Fruit fly (Drosophila melanogaster) whole organism, embryonic: ENCODE results near the gene Miga.
A peak's percentile ranks its signal among the peaks of the same experiment; 100 is the strongest.

Experiments used
- Atf-2 ChIP-seq: fragments of 200-800 bp; sonication (Bioruptor generic); optimal IDR thresholded peaks from 2 replicates; lab custom pipeline; 2016; ENCODE audit warnings: missing biosample characterization, missing genetic modification characterization
- Bgb ChIP-seq: fragments of 200-800 bp; sonication (Bioruptor generic); IDR thresholded peaks from 2 replicates; pipeline ENCODE4 v1.3.6; 2022; ENCODE audit warnings: missing biosample characterization, missing genetic modification characterization; ENCODE audit not compliant: partially characterized antibody
- Blimp-1 ChIP-seq: fragments of 200-800 bp; sonication (Bioruptor generic); optimal IDR thresholded peaks from 3 replicates; lab custom pipeline; 2018; ENCODE audit warnings: missing biosample characterization, missing genetic modification characterization, mild to moderate bottlenecking, moderate library complexity, missing genetic modification reagents
- Bteb2 ChIP-seq: fragments of 200-800 bp; sonication (Bioruptor generic); optimal IDR thresholded peaks from 2 replicates; lab custom pipeline; 2016; ENCODE audit warnings: missing biosample characterization, missing genetic modification characterization
- CG10267 ChIP-seq: fragments of 200-800 bp; sonication (Bioruptor generic); optimal IDR thresholded peaks from 2 replicates; lab custom pipeline; 2018; ENCODE audit warnings: missing biosample characterization, mild to moderate bottlenecking, missing genetic modification characterization, moderate library complexity
- CG10462 ChIP-seq: fragments of 200-800 bp; sonication (Bioruptor generic); optimal IDR thresholded peaks from 2 replicates; lab custom pipeline; 2016; ENCODE audit warnings: missing biosample characterization, missing genetic modification characterization
- CG11085 ChIP-seq: fragments of 200-800 bp; sonication (Bioruptor generic); IDR thresholded peaks from 2 replicates; pipeline ENCODE4 v1.3.6; 2022; ENCODE audit warnings: missing biosample characterization, missing genetic modification characterization
- CG12219 ChIP-seq: fragments of 200-800 bp; sonication (Bioruptor generic); optimal IDR thresholded peaks from 3 replicates; lab custom pipeline; 2018; ENCODE audit warnings: missing biosample characterization, mild to moderate bottlenecking, missing genetic modification characterization
- CG17186 ChIP-seq: fragments of 200-800 bp; sonication (Bioruptor generic); optimal IDR thresholded peaks from 3 replicates; lab custom pipeline; 2017; ENCODE audit warnings: missing biosample characterization, missing genetic modification reagents, missing genetic modification characterization
- CG2202 ChIP-seq: fragments of 200-800 bp; sonication (Bioruptor generic); optimal IDR thresholded peaks from 2 replicates; lab custom pipeline; 2018; ENCODE audit warnings: missing biosample characterization, mild to moderate bottlenecking, missing genetic modification characterization
- CG3838 ChIP-seq: fragments of 200-800 bp; sonication (Bioruptor generic); optimal IDR thresholded peaks from 3 replicates; lab custom pipeline; 2016; ENCODE audit warnings: missing biosample characterization, missing genetic modification characterization
- CG4282 ChIP-seq: fragments of 200-800 bp; sonication (Bioruptor generic); optimal IDR thresholded peaks from 2 replicates; lab custom pipeline; 2016; ENCODE audit warnings: missing biosample characterization, missing genetic modification characterization
- CG5180 ChIP-seq: fragments of 200-800 bp; sonication (Bioruptor generic); optimal IDR thresholded peaks from 3 replicates; lab custom pipeline; 2017; ENCODE audit warnings: missing biosample characterization, missing genetic modification characterization, mild to moderate bottlenecking, moderate library complexity, missing genetic modification reagents
- CG5953 ChIP-seq: fragments of 200-800 bp; sonication (Bioruptor generic); IDR thresholded peaks from 2 replicates; pipeline ENCODE4 v1.3.6; 2022; ENCODE audit warnings: missing biosample characterization, missing genetic modification characterization
- CG7372 ChIP-seq: fragments of 200-800 bp; sonication (Bioruptor generic); IDR thresholded peaks from 2 replicates; pipeline ENCODE4 v1.3.6; 2022; ENCODE audit warnings: missing biosample characterization, missing genetic modification characterization
- CG7963 ChIP-seq: fragments of 200-800 bp; sonication (Bioruptor generic); IDR thresholded peaks from 3 replicates; pipeline ENCODE4 v1.3.6; 2022; ENCODE audit warnings: missing biosample characterization, missing genetic modification characterization; ENCODE audit not compliant: partially characterized antibody
- CG8290 ChIP-seq, 3 experiments: fragments of 200-800 bp; sonication (Bioruptor generic); optimal IDR thresholded peaks; 2 replicates each; lab custom pipeline; 2016 to 2019; ENCODE audit warnings: missing biosample characterization in 3 of 3, missing genetic modification characterization in 3 of 3, mild to moderate bottlenecking in 2 of 3, moderate library complexity in 1 of 3
- Dref ChIP-seq: fragments of 200-800 bp; sonication (Bioruptor generic); IDR thresholded peaks from 2 replicates; pipeline ENCODE4 v1.3.6; 2022; ENCODE audit warnings: missing biosample characterization, missing genetic modification characterization
- Elba2 ChIP-seq: fragments of 200-800 bp; sonication (Bioruptor generic); optimal IDR thresholded peaks from 3 replicates; lab custom pipeline; 2016; ENCODE audit warnings: missing biosample characterization, missing genetic modification characterization
- Gsc ChIP-seq: fragments of 200-800 bp; sonication (Bioruptor generic); IDR thresholded peaks from 2 replicates; pipeline ENCODE4 v1.3.6; 2022; ENCODE audit warnings: missing biosample characterization, missing genetic modification characterization
- H15 ChIP-seq: fragments of 200-800 bp; sonication (Bioruptor generic); IDR thresholded peaks from 3 replicates; pipeline ENCODE4 v1.3.6; 2022; ENCODE audit warnings: missing biosample characterization, missing genetic modification characterization
- HmgZ ChIP-seq: fragments of 200-800 bp; sonication (Bioruptor generic); optimal IDR thresholded peaks from 2 replicates; lab custom pipeline; 2018; ENCODE audit warnings: missing biosample characterization, mild to moderate bottlenecking, missing genetic modification characterization
- Hr39 ChIP-seq: fragments of >200 bp; optimal IDR thresholded peaks from 2 replicates; lab custom pipeline; 2017
- Max ChIP-seq: fragments of 200-800 bp; sonication (Bioruptor generic); optimal IDR thresholded peaks from 2 replicates; lab custom pipeline; 2016; ENCODE audit warnings: missing biosample characterization, mild to moderate bottlenecking, missing genetic modification characterization
- Nf-YB ChIP-seq: fragments of 200-800 bp; sonication (Bioruptor generic); optimal IDR thresholded peaks from 3 replicates; lab custom pipeline; 2019; ENCODE audit warnings: missing biosample characterization, mild to moderate bottlenecking, missing genetic modification characterization, moderate library complexity
- Nf-YC ChIP-seq: fragments of 200-800 bp; optimal IDR thresholded peaks from 3 replicates; lab custom pipeline; 2019; ENCODE audit warnings: missing biosample characterization, mild to moderate bottlenecking, missing genetic modification characterization, moderate library complexity
- Sry-β ChIP-seq: fragments of 200-800 bp; sonication (Bioruptor generic); optimal IDR thresholded peaks from 2 replicates; lab custom pipeline; 2018; ENCODE audit warnings: missing biosample characterization, mild to moderate bottlenecking, missing genetic modification characterization, moderate library complexity
- Xbp1 ChIP-seq: fragments of 200-800 bp; sonication (Bioruptor generic); optimal IDR thresholded peaks from 3 replicates; lab custom pipeline; 2016; ENCODE audit warnings: missing biosample characterization, mild to moderate bottlenecking, missing genetic modification characterization
- al ChIP-seq: fragments of 200-800 bp; sonication (Bioruptor generic); IDR thresholded peaks from 2 replicates; pipeline ENCODE4 v1.3.6; 2022; ENCODE audit warnings: missing biosample characterization, missing genetic modification characterization
- ara ChIP-seq: fragments of 200-800 bp; sonication (Bioruptor generic); IDR thresholded peaks from 2 replicates; pipeline ENCODE4 v1.3.6; 2022; ENCODE audit warnings: missing biosample characterization, missing genetic modification characterization
- az2 ChIP-seq: fragments of 200-800 bp; sonication (Bioruptor generic); optimal IDR thresholded peaks from 3 replicates; lab custom pipeline; 2016; ENCODE audit warnings: missing biosample characterization, missing genetic modification characterization
- br ChIP-seq: fragments of >200 bp; optimal IDR thresholded peaks from 2 replicates; lab custom pipeline; 2017
- cas ChIP-seq: fragments of 200-800 bp; sonication (Bioruptor generic); IDR thresholded peaks from 2 replicates; pipeline ENCODE4 v1.3.6; 2022; ENCODE audit warnings: missing biosample characterization, missing genetic modification characterization
- chif ChIP-seq, 2 experiments: fragments of 200-800 bp; sonication (Bioruptor generic); optimal IDR thresholded peaks; 3 replicates each; lab custom pipeline; 2016; ENCODE audit warnings: missing biosample characterization in 2 of 2, missing genetic modification characterization in 2 of 2
- dati ChIP-seq: fragments of 200-800 bp; sonication (Bioruptor generic); IDR thresholded peaks from 2 replicates; pipeline ENCODE4 v1.3.6; 2022; ENCODE audit warnings: missing biosample characterization, missing genetic modification characterization
- eve ChIP-seq, 2 experiments: fragments of >200 bp; optimal IDR thresholded peaks; 2 replicates each; lab custom pipeline; 2017; ENCODE audit warnings: missing biosample characterization in 2 of 2, missing genetic modification characterization in 2 of 2
- eyg ChIP-seq: fragments of 200-800 bp; sonication (Bioruptor generic); optimal IDR thresholded peaks from 3 replicates; lab custom pipeline; 2016; ENCODE audit warnings: missing biosample characterization, missing genetic modification characterization
- gsb ChIP-seq: fragments of 200-800 bp; sonication (Bioruptor generic); IDR thresholded peaks from 2 replicates; pipeline ENCODE4 v1.3.6; 2022; ENCODE audit warnings: missing biosample characterization, missing genetic modification characterization
- maf-S ChIP-seq: fragments of 200-800 bp; sonication (Bioruptor generic); optimal IDR thresholded peaks from 2 replicates; lab custom pipeline; 2016; ENCODE audit warnings: missing biosample characterization, missing genetic modification characterization
- oc ChIP-seq: fragments of 200-800 bp; sonication (Bioruptor generic); optimal IDR thresholded peaks from 2 replicates; lab custom pipeline; 2018; ENCODE audit warnings: missing biosample characterization, mild to moderate bottlenecking, missing genetic modification characterization, moderate library complexity
- pho ChIP-seq: fragments of 200-800 bp; sonication (Bioruptor generic); optimal IDR thresholded peaks from 2 replicates; lab custom pipeline; 2016; ENCODE audit warnings: missing biosample characterization, missing genetic modification characterization
- pum ChIP-seq: fragments of 200-800 bp; sonication (Bioruptor generic); optimal IDR thresholded peaks from 2 replicates; lab custom pipeline; 2016; ENCODE audit warnings: missing biosample characterization, missing genetic modification characterization
- pzg ChIP-seq: fragments of 200-800 bp; sonication (Bioruptor generic); optimal IDR thresholded peaks from 3 replicates; lab custom pipeline; 2018; ENCODE audit warnings: missing biosample characterization, mild to moderate bottlenecking, missing genetic modification characterization, moderate library complexity
- repo ChIP-seq: fragments of 200-800 bp; sonication (Bioruptor generic); optimal IDR thresholded peaks from 2 replicates; lab custom pipeline; 2016; ENCODE audit warnings: missing biosample characterization, missing genetic modification characterization
- sens-2 ChIP-seq: fragments of 200-800 bp; sonication (Bioruptor generic); IDR thresholded peaks from 2 replicates; pipeline ENCODE4 v1.3.6; 2022; ENCODE audit warnings: missing biosample characterization, missing genetic modification characterization
- slp2 ChIP-seq: fragments of 200-800 bp; sonication (Bioruptor generic); optimal IDR thresholded peaks from 2 replicates; lab custom pipeline; 2016; ENCODE audit warnings: missing biosample characterization, missing genetic modification characterization
- so ChIP-seq: fragments of 200-800 bp; sonication (Bioruptor generic); IDR thresholded peaks from 3 replicates; pipeline ENCODE4 v1.3.6; 2022; ENCODE audit warnings: missing biosample characterization, missing genetic modification characterization
- sob ChIP-seq: fragments of 200-800 bp; sonication (Bioruptor generic); IDR thresholded peaks from 2 replicates; pipeline ENCODE4 v1.3.6; 2022; ENCODE audit warnings: missing biosample characterization, missing genetic modification characterization
- tap ChIP-seq: fragments of 200-800 bp; optimal IDR thresholded peaks from 3 replicates; lab custom pipeline; 2019; ENCODE audit warnings: missing biosample characterization, mild to moderate bottlenecking, missing genetic modification characterization, moderate library complexity
- vfl ChIP-seq: fragments of 200-800 bp; sonication (Bioruptor generic); optimal IDR thresholded peaks from 2 replicates; lab custom pipeline; 2016; ENCODE audit warnings: missing biosample characterization, missing genetic modification characterization

Miga gene

dm6 chrX:8398177-8399018, 39.2 kb downstream of the Miga start, which contains the start of gene CG10555 (continued):
- TF ChIP-seq Bgb, result peak; percentile 80
- TF ChIP-seq sens-2 (GFP tag; lab: Robert Waterston, UW), result peak; percentile 85
- TF ChIP-seq Sry-β, result peak; percentile 36
- peak; percentile 90 for TF ChIP-seq CG10267
- peak; percentile 70 for TF ChIP-seq cas (GFP tag; lab: Robert Waterston, UW)
- peak; percentile 67 for TF ChIP-seq Gsc (GFP tag; lab: Robert Waterston, UW)
- TF ChIP-seq oc (tag; lab: Kevin White, UChicago), result no peak
- peak; percentile 91 to 94 for TF ChIP-seq chif (GFP tag; optimal IDR thresholded peaks at IDR 0.05; lab: Kevin White, UChicago)
- peak; percentile 52 for TF ChIP-seq CG12219 (GFP tag; lab: Kevin White, UChicago)
- TF ChIP-seq az2 (GFP tag; lab: Kevin White, UChicago), result peak; percentile 75
- TF ChIP-seq repo (GFP tag; lab: Kevin White, UChicago), result peak; percentile 87
- TF ChIP-seq Nf-YC (tag; lab: Kevin White, UChicago), result peak; percentile 63
- peak; percentile 17 for TF ChIP-seq CG17186 (GFP tag; lab: Kevin White, UChicago)
- peak; percentile 75 for TF ChIP-seq CG5953
- peak; percentile 77 for TF ChIP-seq gsb (GFP tag; lab: Robert Waterston, UW)
- peak; percentile 85 for TF ChIP-seq maf-S (GFP tag; lab: Kevin White, UChicago)
- peak; percentile 61 for TF ChIP-seq Elba2
- TF ChIP-seq CG7372 (GFP tag; lab: Robert Waterston, UW), result peak; percentile 84
- TF ChIP-seq al (GFP tag; lab: Robert Waterston, UW), result peak; percentile 74
- peak; percentile 45 for TF ChIP-seq Nf-YB (GFP tag; lab: Kevin White, UChicago)
- TF ChIP-seq pum (GFP tag; lab: Kevin White, UChicago), result peak; percentile 72
- peak; percentile 74 for TF ChIP-seq CG10462 (GFP tag; lab: Kevin White, UChicago)
- TF ChIP-seq CG7963 (GFP tag; lab: Robert Waterston, UW), result peak; percentile 69
- TF ChIP-seq vfl (GFP tag; lab: Kevin White, UChicago), result peak; percentile 84
- peak; percentile 81; the same call in 2 of the 3 replicates for TF ChIP-seq so (GFP tag; lab: Robert Waterston, UW)
- peak; percentile 22 for TF ChIP-seq CG8290 (GFP tag; optimal IDR thresholded peaks at IDR 0.05; lab: Kevin White, UChicago)
- peak; percentile 64 to 81 for TF ChIP-seq CG8290 (tag; optimal IDR thresholded peaks at IDR 0.05; lab: Kevin White, UChicago)
- TF ChIP-seq Dref (GFP tag; lab: Robert Waterston, UW), result peak; percentile 57
- TF ChIP-seq Xbp1 (GFP tag; lab: Kevin White, UChicago), result peak; percentile 89
- TF ChIP-seq CG4282, result peak; percentile 92
- TF ChIP-seq CG2202 (tag; lab: Kevin White, UChicago), result peak; percentile 32
- TF ChIP-seq slp2 (GFP tag; lab: Kevin White, UChicago), result peak; percentile 79
- TF ChIP-seq CG5180 (GFP tag; lab: Kevin White, UChicago), result peak; percentile 34
- TF ChIP-seq Hr39 (lab: Kevin White, UChicago), result no peak
- TF ChIP-seq Bteb2 (GFP tag; lab: Kevin White, UChicago), result peak; percentile 88
- TF ChIP-seq pzg (GFP tag; lab: Kevin White, UChicago), result peak; percentile 45
- TF ChIP-seq pho (GFP tag; lab: Kevin White, UChicago), result peak; percentile 94
- peak; percentile 84 for TF ChIP-seq Atf-2
- peak; percentile 87 for TF ChIP-seq H15 (GFP tag; lab: Robert Waterston, UW)
- peak; percentile 91 for TF ChIP-seq ara (GFP tag; lab: Robert Waterston, UW)
- peak; percentile 25 for TF ChIP-seq tap (tag; lab: Kevin White, UChicago)
- TF ChIP-seq Blimp-1 (GFP tag; lab: Kevin White, UChicago), result peak; percentile 87
- TF ChIP-seq CG3838, result no peak
- TF ChIP-seq HmgZ, result peak; percentile 80
- no peak for TF ChIP-seq br (lab: Kevin White, UChicago)
- peak; percentile 83 for TF ChIP-seq eyg
- peak; percentile 74 for TF ChIP-seq dati
- peak; percentile 94 for TF ChIP-seq sob (GFP tag; lab: Robert Waterston, UW)
- TF ChIP-seq CG11085 (GFP tag; lab: Robert Waterston, UW), result peak; percentile 80
- no peak for TF ChIP-seq eve (GFP tag; optimal IDR thresholded peaks at IDR 0.05; lab: Kevin White, UChicago)
- peak; percentile 84 for TF ChIP-seq Max (GFP tag; lab: Kevin White, UChicago)
